Worm (Caenorhabditis elegans) whole organism, L4 larva: ENCODE data around the gene msp-76.

Experiments
- daf-16 ChIP-seq, 3 experiments: sonication (generic microtip); optimal IDR thresholded peaks; 2 replicates each; lab custom pipeline; 2016 to 2017; ENCODE audit warnings: missing genetic modification characterization in 3 of 3, missing genetic modification reagents in 3 of 3, mild to moderate bottlenecking in 2 of 3, missing compliant biosample characterization in 2 of 3, missing biosample characterization in 1 of 3, moderate library complexity in 1 of 3
- nhr-11 ChIP-seq: fragments of 150-350 bp; optimal IDR thresholded peaks from 2 replicates; lab custom pipeline; 2014; ENCODE audit warnings: missing biosample characterization, missing genetic modification characterization
- nhr-76 ChIP-seq: fragments of 150-350 bp; optimal IDR thresholded peaks from 2 replicates; lab custom pipeline; 2014; ENCODE audit warnings: missing biosample characterization, missing genetic modification characterization
- ztf-11 ChIP-seq: fragments of 150-350 bp; optimal IDR thresholded peaks from 2 replicates; lab custom pipeline; 2014; ENCODE audit warnings: missing biosample characterization, missing genetic modification characterization

ce11 chrIV:9643188-9643587 is 45.6 kb upstream of the msp-76 start, which contains the start of gene degl-2:
- TF ChIP-seq nhr-76 (tag; lab: Kevin White, UChicago) (no peak), nhr-11 (tag; lab: Kevin White, UChicago) (no peak), daf-16 (GFP tag; optimal IDR thresholded peaks at IDR 0.05; lab: Kevin White, UChicago) (no peak), daf-16 (tag; optimal IDR thresholded peaks at IDR 0.05; lab: Kevin White, UChicago) (no peak), ztf-11 (tag; lab: Kevin White, UChicago) (no peak)
